Fruit fly (Drosophila melanogaster) whole organism, embryonic: Measurements from ENCODE around the gene CG6574.

Experiments used
- ATbp ChIP-seq: fragments of 200-800 bp; sonication (Bioruptor generic); optimal IDR thresholded peaks from 2 replicates; lab custom pipeline; 2017; ENCODE audit warnings: missing biosample characterization, mild to moderate bottlenecking, missing genetic modification characterization, missing genetic modification reagents
- Ada2b ChIP-seq: fragments of 200-800 bp; sonication (Bioruptor generic); IDR thresholded peaks from 2 replicates; pipeline ENCODE4 v1.3.6; 2022; ENCODE audit warnings: missing biosample characterization, missing genetic modification characterization
- Awh ChIP-seq: fragments of 200-800 bp; sonication (Bioruptor generic); IDR thresholded peaks from 2 replicates; pipeline ENCODE4, ENCODE4 v1.3.6; 2022; ENCODE audit warnings: missing biosample characterization, missing genetic modification characterization
- BEAF-32 ChIP-seq: fragments of 200-800 bp; sonication (Bioruptor generic); optimal IDR thresholded peaks from 3 replicates; lab custom pipeline; 2017; ENCODE audit warnings: missing biosample characterization, missing genetic modification characterization, mild to moderate bottlenecking, moderate library complexity, missing genetic modification reagents
- Blimp-1 ChIP-seq: fragments of 200-800 bp; sonication (Bioruptor generic); optimal IDR thresholded peaks from 3 replicates; lab custom pipeline; 2018; ENCODE audit warnings: missing biosample characterization, missing genetic modification characterization, mild to moderate bottlenecking, moderate library complexity, missing genetic modification reagents
- CG10147 ChIP-seq: fragments of 200-800 bp; sonication (Bioruptor generic); optimal IDR thresholded peaks from 2 replicates; lab custom pipeline; 2019; ENCODE audit warnings: missing biosample characterization, mild to moderate bottlenecking, missing genetic modification characterization, moderate library complexity
- CG12299 ChIP-seq: fragments of 200-800 bp; sonication (Bioruptor generic); optimal IDR thresholded peaks from 2 replicates; lab custom pipeline; 2018; ENCODE audit warnings: missing biosample characterization, mild to moderate bottlenecking, missing genetic modification characterization
- CG12391 ChIP-seq: fragments of 200-800 bp; sonication (Bioruptor generic); optimal IDR thresholded peaks from 3 replicates; lab custom pipeline; 2018; ENCODE audit warnings: missing biosample characterization, mild to moderate bottlenecking, missing genetic modification characterization, moderate library complexity
- CG15011 ChIP-seq: fragments of 200-800 bp; sonication (Bioruptor generic); optimal IDR thresholded peaks from 3 replicates; lab custom pipeline; 2018; ENCODE audit warnings: missing biosample characterization, mild to moderate bottlenecking, missing genetic modification characterization
- CG15073 ChIP-seq: fragments of 200-800 bp; sonication (Bioruptor generic); optimal IDR thresholded peaks from 2 replicates; lab custom pipeline; 2016; ENCODE audit warnings: missing biosample characterization, missing genetic modification characterization
- CG1792 ChIP-seq: fragments of 200-800 bp; sonication (Bioruptor generic); optimal IDR thresholded peaks from 2 replicates; lab custom pipeline; 2016; ENCODE audit warnings: missing biosample characterization, missing genetic modification characterization
- CG18262 ChIP-seq: fragments of 200-800 bp; optimal IDR thresholded peaks from 3 replicates; lab custom pipeline; 2019; ENCODE audit warnings: missing biosample characterization, mild to moderate bottlenecking, missing genetic modification characterization, moderate library complexity
- CG3065 ChIP-seq: fragments of 200-800 bp; sonication (Bioruptor generic); optimal IDR thresholded peaks from 2 replicates; lab custom pipeline; 2016; ENCODE audit warnings: missing biosample characterization, missing genetic modification characterization
- CG31388 ChIP-seq: fragments of 200-800 bp; sonication (Bioruptor generic); optimal IDR thresholded peaks from 2 replicates; lab custom pipeline; 2016; ENCODE audit warnings: missing biosample characterization, missing genetic modification characterization
- CG3407 ChIP-seq: fragments of 200-800 bp; sonication (Bioruptor generic); optimal IDR thresholded peaks from 2 replicates; lab custom pipeline; 2018; ENCODE audit warnings: missing biosample characterization, mild to moderate bottlenecking, missing genetic modification characterization
- CG3847 ChIP-seq: fragments of 200-800 bp; sonication (Bioruptor generic); IDR thresholded peaks from 2 replicates; pipeline ENCODE4 v1.3.6; 2022; ENCODE audit warnings: missing biosample characterization, missing genetic modification characterization
- CG3995 ChIP-seq: fragments of 200-800 bp; sonication (Bioruptor generic); optimal IDR thresholded peaks from 3 replicates; lab custom pipeline; 2016; ENCODE audit warnings: missing biosample characterization, missing genetic modification characterization
- CG4820 ChIP-seq: fragments of 200-800 bp; sonication (Bioruptor generic); optimal IDR thresholded peaks from 3 replicates; lab custom pipeline; 2016; ENCODE audit warnings: missing biosample characterization, missing genetic modification characterization
- CG8478 ChIP-seq: fragments of >200 bp; optimal IDR thresholded peaks from 2 replicates; lab custom pipeline; 2018
- CG9817 ChIP-seq: fragments of 200-800 bp; sonication (Bioruptor generic); optimal IDR thresholded peaks from 2 replicates; lab custom pipeline; 2018; ENCODE audit warnings: missing biosample characterization, mild to moderate bottlenecking, missing genetic modification characterization, moderate library complexity
- Dll ChIP-seq: fragments of 200-800 bp; sonication (Bioruptor generic); IDR thresholded peaks from 4 replicates; pipeline ENCODE4 v1.3.6; 2022; ENCODE audit warnings: missing biosample characterization, missing genetic modification characterization; ENCODE audit not compliant: partially characterized antibody
- Drgx ChIP-seq: fragments of 200-800 bp; sonication (Bioruptor generic); IDR thresholded peaks from 2 replicates; pipeline ENCODE4 v1.3.6; 2022; ENCODE audit warnings: missing biosample characterization, missing genetic modification characterization
- Ets97D ChIP-seq: fragments of 200-800 bp; sonication (Bioruptor generic); optimal IDR thresholded peaks from 3 replicates; lab custom pipeline; 2016; ENCODE audit warnings: missing biosample characterization, missing genetic modification characterization
- Gsc ChIP-seq: fragments of 200-800 bp; sonication (Bioruptor generic); IDR thresholded peaks from 2 replicates; pipeline ENCODE4 v1.3.6; 2022; ENCODE audit warnings: missing biosample characterization, missing genetic modification characterization
- MESR4 ChIP-seq: fragments of 200-800 bp; sonication (Bioruptor generic); optimal IDR thresholded peaks from 2 replicates; lab custom pipeline; 2018; ENCODE audit warnings: missing biosample characterization, mild to moderate bottlenecking, missing genetic modification characterization, moderate library complexity
- Med ChIP-seq: fragments of 200-800 bp; sonication (Bioruptor generic); peaks from one replicate; lab custom pipeline; 2016; ENCODE audit warnings: missing biosample characterization, missing genetic modification characterization, mild to moderate bottlenecking, inconsistent platforms, moderate library complexity
- Mes4 ChIP-seq: fragments of 200-800 bp; sonication (Bioruptor generic); optimal IDR thresholded peaks from 2 replicates; lab custom pipeline; 2016; ENCODE audit warnings: missing biosample characterization, missing genetic modification characterization
- al ChIP-seq: fragments of 200-800 bp; sonication (Bioruptor generic); IDR thresholded peaks from 2 replicates; pipeline ENCODE4 v1.3.6; 2022; ENCODE audit warnings: missing biosample characterization, missing genetic modification characterization
- amos ChIP-seq: fragments of 200-800 bp; sonication (Bioruptor generic); IDR thresholded peaks from 2 replicates; pipeline ENCODE4 v1.3.6; 2022; ENCODE audit warnings: missing biosample characterization, missing genetic modification characterization; ENCODE audit not compliant: partially characterized antibody
- ash1 ChIP-seq: fragments of 200-800 bp; sonication (Bioruptor generic); optimal IDR thresholded peaks from 2 replicates; lab custom pipeline; 2018; ENCODE audit warnings: missing biosample characterization, mild to moderate bottlenecking, missing genetic modification characterization
- btn ChIP-seq: fragments of 200-800 bp; sonication (Bioruptor generic); optimal IDR thresholded peaks from 2 replicates; lab custom pipeline; 2016; ENCODE audit warnings: missing biosample characterization, missing genetic modification characterization
- cas ChIP-seq: fragments of 200-800 bp; sonication (Bioruptor generic); IDR thresholded peaks from 2 replicates; pipeline ENCODE4 v1.3.6; 2022; ENCODE audit warnings: missing biosample characterization, missing genetic modification characterization
- ci ChIP-seq: fragments of 200-800 bp; sonication (Bioruptor generic); IDR thresholded peaks from 3 replicates; pipeline ENCODE4 v1.3.6; 2022; ENCODE audit warnings: missing biosample characterization, missing genetic modification characterization
- danr ChIP-seq: fragments of 200-800 bp; sonication (Bioruptor generic); IDR thresholded peaks from 2 replicates; pipeline ENCODE4 v1.3.6; 2022; ENCODE audit warnings: missing biosample characterization, missing genetic modification characterization
- dmrt99B ChIP-seq: fragments of 200-800 bp; sonication (Bioruptor generic); optimal IDR thresholded peaks from 2 replicates; lab custom pipeline; 2018; ENCODE audit warnings: missing biosample characterization, mild to moderate bottlenecking, missing genetic modification characterization, moderate library complexity
- esg ChIP-seq: fragments of 200-800 bp; sonication (Bioruptor generic); conservative IDR thresholded peaks from 2 replicates; pipeline ENCODE4 v1.3.6; 2022; ENCODE audit warnings: missing biosample characterization, missing genetic modification characterization
- ewg ChIP-seq: fragments of 200-800 bp; sonication (Bioruptor generic); optimal IDR thresholded peaks from 3 replicates; lab custom pipeline; 2017; ENCODE audit warnings: mild to moderate bottlenecking, missing biosample characterization, missing genetic modification reagents, missing genetic modification characterization
- gsb-n ChIP-seq: fragments of 200-800 bp; sonication (Bioruptor generic); optimal IDR thresholded peaks from 3 replicates; lab custom pipeline; 2018; ENCODE audit warnings: missing biosample characterization, mild to moderate bottlenecking, missing genetic modification characterization
- klu ChIP-seq: fragments of 200-800 bp; sonication (Bioruptor generic); IDR thresholded peaks from 2 replicates; pipeline ENCODE4 v1.3.6; 2022; ENCODE audit warnings: missing biosample characterization, missing genetic modification characterization
- maf-S ChIP-seq: fragments of 200-800 bp; sonication (Bioruptor generic); optimal IDR thresholded peaks from 2 replicates; lab custom pipeline; 2016; ENCODE audit warnings: missing biosample characterization, missing genetic modification characterization
- nau ChIP-seq: fragments of 200-800 bp; sonication (Bioruptor generic); optimal IDR thresholded peaks from 3 replicates; lab custom pipeline; 2017; ENCODE audit warnings: missing biosample characterization, mild to moderate bottlenecking, missing genetic modification characterization, missing genetic modification reagents
- onecut ChIP-seq: fragments of 200-800 bp; sonication (Bioruptor generic); IDR thresholded peaks from 2 replicates; pipeline ENCODE4 v1.3.6; 2022; ENCODE audit warnings: missing biosample characterization, missing genetic modification characterization
- pho ChIP-seq: fragments of 200-800 bp; sonication (Bioruptor generic); optimal IDR thresholded peaks from 2 replicates; lab custom pipeline; 2016; ENCODE audit warnings: missing biosample characterization, missing genetic modification characterization
- ranshi ChIP-seq: fragments of 200-800 bp; sonication (Bioruptor generic); IDR thresholded peaks from 2 replicates; pipeline ENCODE4 v1.3.6; 2022; ENCODE audit warnings: missing biosample characterization, missing genetic modification characterization
- sens ChIP-seq: fragments of 200-800 bp; sonication (Bioruptor generic); peaks from one replicate; lab custom pipeline; 2016; ENCODE audit warnings: missing biosample characterization, missing genetic modification characterization
- sim ChIP-seq: fragments of 200-800 bp; sonication (Bioruptor generic); IDR thresholded peaks from 2 replicates; pipeline ENCODE4 v1.3.6; 2022; ENCODE audit warnings: missing biosample characterization, missing genetic modification characterization
- sug ChIP-seq: fragments of 200-800 bp; optimal IDR thresholded peaks from 2 replicates; lab custom pipeline; 2019; ENCODE audit warnings: missing biosample characterization, mild to moderate bottlenecking, missing genetic modification characterization, moderate library complexity
- tna ChIP-seq: fragments of 200-800 bp; sonication (Bioruptor generic); IDR thresholded peaks from 2 replicates; pipeline ENCODE4 v1.3.6; 2022; ENCODE audit warnings: missing biosample characterization, missing genetic modification characterization; ENCODE audit not compliant: partially characterized antibody
- toy ChIP-seq: fragments of 200-800 bp; sonication (Bioruptor generic); IDR thresholded peaks from 2 replicates; pipeline ENCODE4 v1.3.6; 2022; ENCODE audit warnings: missing biosample characterization, missing genetic modification characterization
- wor ChIP-seq: fragments of 200-800 bp; sonication (Bioruptor generic); IDR thresholded peaks from 2 replicates; pipeline ENCODE4 v1.3.6; 2022; ENCODE audit warnings: missing biosample characterization, missing genetic modification characterization
- zfh1 ChIP-seq: fragments of 200-800 bp; sonication (Bioruptor generic); IDR thresholded peaks from 3 replicates; pipeline ENCODE4 v1.3.6; 2022; ENCODE audit warnings: missing biosample characterization, missing genetic modification characterization

CG6574 gene

DNA sequence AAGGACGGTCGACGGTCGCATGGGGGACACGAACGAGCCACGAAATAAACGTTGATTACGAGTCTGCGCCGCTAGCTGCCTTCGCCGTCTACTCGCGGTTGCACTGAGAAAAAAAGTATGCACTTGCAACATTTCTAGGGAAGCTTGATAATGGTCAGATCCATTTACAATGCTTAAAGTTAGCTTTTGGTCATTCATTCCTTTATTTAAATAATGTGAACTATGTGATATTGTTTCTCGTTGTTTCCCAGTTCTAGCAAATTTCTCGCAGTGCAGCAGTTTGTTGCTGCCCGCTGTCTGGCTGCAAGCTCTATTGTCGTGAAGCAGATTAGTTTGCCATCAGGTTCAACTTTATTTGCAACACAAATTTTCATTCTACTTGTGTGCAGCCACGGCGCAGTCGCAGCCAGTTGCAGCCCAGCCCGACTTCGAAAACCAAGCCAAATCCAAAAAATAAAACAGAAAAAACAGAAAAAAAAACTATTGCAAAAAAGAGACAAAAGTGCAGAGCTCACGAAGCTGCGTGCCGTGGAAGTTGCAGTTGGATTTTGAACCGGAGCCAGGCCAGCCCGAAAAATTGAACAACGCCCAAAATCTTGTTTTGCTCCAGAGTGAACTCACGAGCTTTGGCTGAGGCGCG is 30.1 kb downstream of the CG6574 start (continued):
- TF ChIP-seq CG18262 (tag; lab: Kevin White, UChicago) (peak; percentile 11), toy (GFP tag; lab: Robert Waterston, UW) (no peak), Dll (GFP tag; lab: Robert Waterston, UW) (no peak), Ets97D (GFP tag; lab: Kevin White, UChicago) (no peak), ash1 (GFP tag; lab: Kevin White, UChicago) (no peak), CG15073 (no peak), MESR4 (GFP tag; lab: Kevin White, UChicago) (no peak), Med (GFP tag; lab: Kevin White, UChicago) (peak; percentile 59), Mes4 (GFP tag; lab: Kevin White, UChicago) (no peak), cas (GFP tag; lab: Robert Waterston, UW) (no peak), CG31388 (GFP tag; lab: Kevin White, UChicago) (no peak), btn (GFP tag; lab: Kevin White, UChicago) (no peak), CG4820 (GFP tag; lab: Kevin White, UChicago) (peak; percentile 27), ATbp (GFP tag; lab: Kevin White, UChicago) (peak; percentile 1), CG8478 (lab: Kevin White, UChicago) (no peak), CG3407 (GFP tag; lab: Kevin White, UChicago) (no peak), Gsc (peak; percentile 9; the same call in 1 of the 2 replicates), danr (GFP tag; lab: Robert Waterston, UW) (no peak), ewg (no peak), al (GFP tag; lab: Robert Waterston, UW) (no peak), Drgx (peak; percentile 96), CG3995 (GFP tag; lab: Kevin White, UChicago) (no peak), CG10147 (GFP tag; lab: Kevin White, UChicago) (no peak), pho (GFP tag; lab: Kevin White, UChicago) (no peak), CG1792 (GFP tag; lab: Kevin White, UChicago) (no peak), klu (GFP tag; lab: Robert Waterston, UW) (no peak), nau (no peak), CG9817 (tag; lab: Kevin White, UChicago) (no peak), esg (GFP tag; lab: Robert Waterston, UW) (no peak), CG12391 (tag; lab: Kevin White, UChicago) (no peak), sim (peak; percentile 38; the same call in 1 of the 2 replicates), ranshi (GFP tag; lab: Robert Waterston, UW) (no peak; the same call in 1 of the 2 replicates), sug (tag; lab: Kevin White, UChicago) (no peak), CG3847 (GFP tag; lab: Robert Waterston, UW) (no peak), CG15011 (GFP tag; lab: Kevin White, UChicago) (no peak), tna (GFP tag; lab: Robert Waterston, UW) (no peak), dmrt99B (tag; lab: Kevin White, UChicago) (peak; percentile 42), CG12299 (tag; lab: Kevin White, UChicago) (no peak), ci (no peak), maf-S (GFP tag; lab: Kevin White, UChicago) (no peak), onecut (GFP tag; lab: Robert Waterston, UW) (no peak), wor (GFP tag; lab: Robert Waterston, UW) (no peak), gsb-n (tag; lab: Kevin White, UChicago) (no peak), sens (GFP tag; lab: Kevin White, UChicago) (peak; percentile 45), CG3065 (GFP tag; lab: Kevin White, UChicago) (no peak), Ada2b (GFP tag; lab: Robert Waterston, UW) (0 out of 2 replicates have a peak, but pooled peaks have one; percentile 14), zfh1 (peak; percentile 55; the same call in 1 of the 3 replicates), Awh (GFP tag; lab: Robert Waterston, UW) (no peak), Blimp-1 (GFP tag; lab: Kevin White, UChicago) (peak; percentile 17), amos (no peak), BEAF-32 (GFP tag; lab: Kevin White, UChicago) (no peak)
